Worm (Caenorhabditis elegans) whole organism, late embryonic: Measurements from ENCODE around the gene clec-52.

Experiments
- K02D7.2 ChIP-seq: sonication (generic microtip); optimal IDR thresholded peaks from 2 replicates; lab custom pipeline; 2017; ENCODE audit warnings: mild to moderate bottlenecking, missing genetic modification characterization, missing compliant biosample characterization
- ama-1 ChIP-seq: fragments of 150-350 bp; optimal IDR thresholded peaks from 2 replicates; lab custom pipeline; 2014
- ceh-14 ChIP-seq: sonication (generic microtip); optimal IDR thresholded peaks from 2 replicates; lab custom pipeline; 2016; ENCODE audit warnings: missing genotype, missing genetic modification characterization, missing compliant biosample characterization
- ceh-22 ChIP-seq: sonication (generic microtip); optimal IDR thresholded peaks from 2 replicates; lab custom pipeline; 2017; ENCODE audit warnings: missing biosample characterization, missing genetic modification characterization
- madf-2 ChIP-seq: sonication (generic microtip); optimal IDR thresholded peaks from 2 replicates; lab custom pipeline; 2017; ENCODE audit warnings: missing genetic modification characterization, missing compliant biosample characterization
- nhr-11 ChIP-seq: fragments of 150-350 bp; optimal IDR thresholded peaks from 2 replicates; lab custom pipeline; 2014; ENCODE audit warnings: missing biosample characterization, missing genetic modification characterization
- pha-4 ChIP-seq: fragments of 150-350 bp; optimal IDR thresholded peaks from 2 replicates; lab custom pipeline; 2018; ENCODE audit warnings: missing biosample characterization, missing genetic modification reagents, missing genetic modification characterization
- sox-2 ChIP-seq: fragments of 200-800 bp; sonication (Bioruptor generic); IDR thresholded peaks from 2 replicates; pipeline ENCODE4 v1.3.6; 2022; ENCODE audit warnings: missing genetic modification reagents, missing genetic modification characterization, missing compliant biosample characterization
- sox-4 ChIP-seq: sonication (generic microtip); optimal IDR thresholded peaks from 2 replicates; lab custom pipeline; 2017; ENCODE audit warnings: mild to moderate bottlenecking, missing genetic modification characterization, inconsistent platforms, missing compliant biosample characterization
- unc-55 ChIP-seq: sonication (generic microtip); optimal IDR thresholded peaks from 2 replicates; lab custom pipeline; 2017; ENCODE audit warnings: missing biosample characterization, missing genetic modification reagents, missing genetic modification characterization
- ztf-16 ChIP-seq: sonication (generic microtip); optimal IDR thresholded peaks from 2 replicates; lab custom pipeline; 2017; ENCODE audit warnings: missing genetic modification characterization, missing compliant biosample characterization

- TF ChIP-seq sox-4 (tag; lab: Kevin White, UChicago): no peak
- TF ChIP-seq ama-1 (lab: Kevin White, UChicago): no peak
- no peak for TF ChIP-seq ztf-16 (tag; lab: Kevin White, UChicago)
- no peak for TF ChIP-seq ceh-22 (tag; lab: Kevin White, UChicago)
- TF ChIP-seq unc-55: no peak
- TF ChIP-seq ceh-14 (tag; lab: Kevin White, UChicago): no peak
- no peak for TF ChIP-seq madf-2 (tag; lab: Kevin White, UChicago)
- TF ChIP-seq nhr-11 (tag; lab: Kevin White, UChicago): no peak
- TF ChIP-seq sox-2: no peak
- no peak for TF ChIP-seq K02D7.2 (tag; lab: Kevin White, UChicago)
- no peak for TF ChIP-seq pha-4 (tag; lab: Kevin White, UChicago)
Measured at ce11 chrIV:8144341-8144740, 24.2 kb downstream of the clec-52 start.
